Worm (Caenorhabditis elegans): ENCODE measurements around the gene Y65A5A.24.

The Y65A5A.24 gene

DNA sequence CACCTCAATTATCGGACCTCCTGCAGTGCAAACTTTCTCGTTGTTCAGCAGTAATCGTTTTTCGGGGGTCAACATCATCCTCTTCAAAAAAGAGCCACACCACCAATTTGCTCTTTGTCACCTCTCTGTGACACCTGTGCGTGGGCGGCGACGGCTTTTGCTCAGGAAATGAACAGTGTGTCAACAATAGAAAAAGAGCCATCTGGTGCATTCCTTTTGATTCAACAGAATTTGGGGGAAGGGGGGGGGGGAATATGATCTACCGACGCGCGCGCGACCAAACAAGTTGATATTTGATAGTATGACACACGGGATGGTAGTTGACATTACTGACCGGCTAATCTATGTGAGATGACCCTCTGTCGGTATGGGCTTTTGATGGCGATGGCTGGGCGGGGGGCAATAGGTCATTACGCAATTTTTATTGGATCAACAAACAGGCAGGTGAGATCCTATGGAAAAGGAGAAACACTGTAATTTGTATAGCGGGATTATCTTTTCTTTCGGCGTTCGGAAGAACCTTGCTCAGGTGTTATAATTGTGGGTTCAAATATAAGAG, 16.4 kb downstream of the Y65A5A.24 start:
- no peak for TF ChIP-seq ama-1 (optimal IDR thresholded peaks at IDR 0.05)
- no peak for TF ChIP-seq aly-2 (tag; optimal IDR thresholded peaks at IDR 0.05)
- TF ChIP-seq C34F6.9 (tag; optimal IDR thresholded peaks at IDR 0.05) = no peak
- TF ChIP-seq nhr-237 (tag; optimal IDR thresholded peaks at IDR 0.05) = no peak
- TF ChIP-seq ztf-1 (GFP tag; conservative IDR thresholded peaks at IDR 0.05) = no peak

DNA sequence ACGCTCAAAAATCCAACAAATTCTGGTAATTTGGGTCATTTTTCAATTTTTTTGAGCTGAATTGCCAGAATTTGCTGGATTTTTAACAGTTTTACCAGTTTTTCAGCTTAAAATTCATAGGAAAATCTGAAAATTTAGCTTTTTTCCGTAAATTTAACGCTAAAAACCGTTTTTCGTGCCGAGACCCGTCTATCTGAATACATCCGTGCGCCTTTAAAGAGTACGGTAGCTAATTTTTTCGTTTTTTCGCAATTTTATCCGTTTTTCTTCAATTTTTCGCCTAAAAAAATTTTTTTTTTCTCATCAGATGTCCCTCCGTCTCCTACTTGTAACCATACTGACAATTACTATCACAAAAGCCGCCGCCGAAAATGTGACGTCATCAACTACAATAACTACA, 17.9 kb downstream of the Y65A5A.24 start, which contains the start of gene Y65A5A.2:
TSS of gene Y65A5A.2 (plus strand) at position 308 of the 400 bp plus-strand sequence.
- TF ChIP-seq lsy-2 (tag; optimal IDR thresholded peaks at IDR 0.05) = no peak
- no peak for TF ChIP-seq nhr-23 (tag; optimal IDR thresholded peaks at IDR 0.05)
- no peak for TF ChIP-seq unc-39 (tag; optimal IDR thresholded peaks at IDR 0.05)
- no peak for TF ChIP-seq lin-39 (tag; optimal IDR thresholded peaks at IDR 0.05)
- TF ChIP-seq snpc-4 (tag; optimal IDR thresholded peaks at IDR 0.05) = no peak
- TF ChIP-seq alr-1 (tag; optimal IDR thresholded peaks at IDR 0.05) = no peak
- TF ChIP-seq dmd-4 (tag; optimal IDR thresholded peaks at IDR 0.05) = no peak
- no peak for TF ChIP-seq skn-1 (tag; optimal IDR thresholded peaks at IDR 0.05)
- TF ChIP-seq Y55F3AM.14 (GFP tag; optimal IDR thresholded peaks at IDR 0.05) = no peak
- no peak for TF ChIP-seq sma-3 (GFP tag; optimal IDR thresholded peaks at IDR 0.05)
- TF ChIP-seq nhr-10 (tag; optimal IDR thresholded peaks at IDR 0.05) = no peak
- no peak for TF ChIP-seq F13H6.1 (tag; optimal IDR thresholded peaks at IDR 0.05)
- no peak for TF ChIP-seq nhr-12 (tag; optimal IDR thresholded peaks at IDR 0.05)
- TF ChIP-seq mdl-1 (tag; optimal IDR thresholded peaks at IDR 0.05) = no peak
- no peak for TF ChIP-seq sem-4 (tag; optimal IDR thresholded peaks at IDR 0.05)

DNA sequence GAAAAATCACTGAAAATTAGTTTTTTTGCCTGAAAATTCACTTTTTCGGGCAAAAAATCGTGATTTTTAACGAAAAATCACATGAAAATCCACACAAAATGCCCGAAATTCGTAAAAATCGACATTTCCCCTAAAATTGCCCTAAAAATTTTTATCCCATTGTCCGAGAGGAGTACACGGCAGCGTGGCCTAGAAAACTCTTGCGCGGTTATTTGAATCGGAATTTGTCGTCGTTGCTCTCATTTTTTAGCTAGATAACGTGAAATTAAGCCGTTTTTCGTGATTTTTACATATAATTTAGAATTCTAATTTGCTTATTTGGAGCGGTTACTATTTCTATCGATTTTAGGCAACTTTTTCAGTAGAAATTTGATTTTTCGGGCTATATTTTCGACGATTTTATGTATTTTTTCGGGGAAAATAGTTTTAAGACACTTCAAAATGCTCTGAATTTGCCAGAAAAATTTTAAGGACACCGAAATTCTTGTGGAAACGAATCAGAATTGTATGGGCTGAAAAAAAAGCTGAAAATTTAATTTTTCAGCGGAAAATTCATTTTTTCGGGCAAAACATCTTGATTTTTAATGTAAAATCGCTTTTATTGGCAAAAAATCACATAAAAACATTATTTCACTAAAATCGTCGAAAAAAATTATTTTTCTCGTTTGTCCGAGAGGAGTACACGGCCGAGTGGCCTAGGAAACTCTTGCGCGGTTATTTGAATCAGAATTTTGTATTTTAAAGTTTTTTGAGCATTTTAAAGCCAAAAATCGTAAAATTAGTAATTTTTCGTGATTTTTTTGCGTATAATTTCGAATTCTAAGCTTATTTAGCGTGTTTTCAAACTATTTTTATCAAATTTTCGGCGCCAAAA, 21.6 kb downstream of the Y65A5A.24 start:
- TF ChIP-seq unc-55 (GFP tag; optimal IDR thresholded peaks at IDR 0.05) (peak; percentile 76), nhr-77 (tag; optimal IDR thresholded peaks at IDR 0.05) (no peak), alr-1 (tag; optimal IDR thresholded peaks at IDR 0.05) (no peak), ztf-4 (tag; optimal IDR thresholded peaks at IDR 0.05) (no peak), snpc-4 (tag; optimal IDR thresholded peaks at IDR 0.05) (peak; percentile 45), unc-62 (GFP tag; optimal IDR thresholded peaks at IDR 0.05) (no peak), nhr-11 (tag; optimal IDR thresholded peaks at IDR 0.05) (no peak), blmp-1 (tag; optimal IDR thresholded peaks at IDR 0.05; ENCODE audit: insufficient read depth) (no peak), dmd-4 (tag; optimal IDR thresholded peaks at IDR 0.05) (no peak), F13H6.1 (tag; optimal IDR thresholded peaks at IDR 0.05) (peak; percentile 80), nhr-6 (tag; optimal IDR thresholded peaks at IDR 0.05) (peak; percentile 23), mdl-1 (tag; optimal IDR thresholded peaks at IDR 0.05) (no peak), Y55F3AM.14 (GFP tag; optimal IDR thresholded peaks at IDR 0.05) (peak; percentile 17), nhr-12 (tag; optimal IDR thresholded peaks at IDR 0.05) (no peak), zag-1 (tag; optimal IDR thresholded peaks at IDR 0.05) (no peak), elt-1 (tag; optimal IDR thresholded peaks at IDR 0.05) (no peak), ceh-16 (tag; optimal IDR thresholded peaks at IDR 0.05) (no peak), nhr-21 (tag; optimal IDR thresholded peaks at IDR 0.05) (peak; percentile 39), fos-1 (tag; optimal IDR thresholded peaks at IDR 0.05) (peak; percentile 20), nhr-25 (tag; optimal IDR thresholded peaks at IDR 0.05) (peak; percentile 59), mab-5 (tag; optimal IDR thresholded peaks at IDR 0.05) (peak; percentile 7), sma-9 (GFP tag; optimal IDR thresholded peaks at IDR 0.05) (peak; percentile 92), sma-9 (tag; optimal IDR thresholded peaks at IDR 0.05) (no peak), ztf-11 (tag; optimal IDR thresholded peaks at IDR 0.05) (no peak), egl-27 (tag; optimal IDR thresholded peaks at IDR 0.05) (peak; percentile 5), nhr-129 (tag; optimal IDR thresholded peaks at IDR 0.05) (peak; percentile 3), nhr-10 (tag; optimal IDR thresholded peaks at IDR 0.05) (no peak), elt-3 (tag; optimal IDR thresholded peaks at IDR 0.05) (no peak), crh-2 (tag; optimal IDR thresholded peaks at IDR 0.05) (peak; percentile 40), lin-39 (tag; optimal IDR thresholded peaks at IDR 0.05) (no peak), ZK546.5 (tag; optimal IDR thresholded peaks at IDR 0.05) (no peak), mbf-1 (tag; optimal IDR thresholded peaks at IDR 0.05) (no peak), sma-3 (GFP tag; optimal IDR thresholded peaks at IDR 0.05) (peak; percentile 86), skn-1 (tag; optimal IDR thresholded peaks at IDR 0.05) (no peak), lin-11 (tag; optimal IDR thresholded peaks at IDR 0.05) (no peak), sem-4 (tag; optimal IDR thresholded peaks at IDR 0.05) (peak; percentile 8), nhr-237 (tag; optimal IDR thresholded peaks at IDR 0.05) (no peak), ceh-82 (tag; optimal IDR thresholded peaks at IDR 0.05) (no peak), lsy-2 (tag; optimal IDR thresholded peaks at IDR 0.05) (peak; percentile 68 to 83), peb-1 (tag; optimal IDR thresholded peaks at IDR 0.05) (no peak), R02D3.7 (tag; optimal IDR thresholded peaks at IDR 0.05) (no peak), unc-39 (tag; optimal IDR thresholded peaks at IDR 0.05) (no peak), ama-1 (optimal IDR thresholded peaks at IDR 0.05) (no peak)

Measured in whole organism, L2 larva.